Worm (Caenorhabditis elegans) whole organism, L4 larva: Measurements from ENCODE around the gene clec-264.

Source experiments
- F26F4.8 ChIP-seq: fragments of 200-800 bp; sonication (Bioruptor generic); conservative IDR thresholded peaks from 2 replicates; pipeline ENCODE4 v1.3.6; 2022; ENCODE audit warnings: missing genetic modification characterization, missing compliant biosample characterization
- F37D6.2 ChIP-seq: sonication (generic microtip); optimal IDR thresholded peaks from 2 replicates; lab custom pipeline; 2016; ENCODE audit warnings: mild to moderate bottlenecking, missing genetic modification characterization, missing compliant biosample characterization
- Y105C5A.15 ChIP-seq: fragments of 200-800 bp; sonication (Bioruptor generic); IDR thresholded peaks from 2 replicates; pipeline ENCODE4 v1.3.6; 2022; ENCODE audit warnings: missing genetic modification characterization, missing compliant biosample characterization
- Y75B8A.6 ChIP-seq: fragments of 200-800 bp; sonication (Bioruptor generic); IDR thresholded peaks from 2 replicates; pipeline ENCODE4 v1.3.6; 2022; ENCODE audit warnings: missing genetic modification reagents, missing genetic modification characterization, missing compliant biosample characterization
- ZK337.2 ChIP-seq: fragments of 200-800 bp; sonication (Bioruptor generic); IDR thresholded peaks from 2 replicates; pipeline ENCODE4 v1.3.6; 2022; ENCODE audit warnings: missing genetic modification reagents, missing genetic modification characterization, missing compliant biosample characterization
- aha-1 ChIP-seq: fragments of 150-350 bp; peaks from one replicate; lab custom pipeline; 2014; ENCODE audit warnings: missing biosample characterization, missing genetic modification characterization
- aly-2 ChIP-seq: sonication (generic microtip); optimal IDR thresholded peaks from 2 replicates; lab custom pipeline; 2018; ENCODE audit warnings: missing biosample characterization, missing genetic modification characterization
- ama-1 ChIP-seq: fragments of 150-350 bp; optimal IDR thresholded peaks from 2 replicates; lab custom pipeline; 2014; ENCODE audit warnings: inconsistent platforms, mixed read lengths
- arid-1 ChIP-seq: fragments of 200-800 bp; sonication (Bioruptor generic); conservative IDR thresholded peaks from 2 replicates; pipeline ENCODE4 v1.3.6; 2022; ENCODE audit warnings: missing genetic modification reagents, missing genetic modification characterization, missing compliant biosample characterization
- attf-4 ChIP-seq: sonication (generic microtip); optimal IDR thresholded peaks from 3 replicates; lab custom pipeline; 2017; ENCODE audit warnings: missing biosample characterization, missing genetic modification characterization
- ceh-20 ChIP-seq: fragments of 200-800 bp; sonication (Bioruptor generic); IDR thresholded peaks from 2 replicates; pipeline ENCODE4 v1.3.6; 2022; ENCODE audit warnings: missing genetic modification reagents, missing genetic modification characterization, missing compliant biosample characterization
- ces-1 ChIP-seq: fragments of 150-350 bp; sonication (generic microtip); optimal IDR thresholded peaks from 4 replicates; lab custom pipeline; 2014; ENCODE audit warnings: missing biosample characterization, missing genetic modification reagents, missing genetic modification characterization
- daf-19 ChIP-seq: fragments of 200-800 bp; sonication (Bioruptor generic); conservative IDR thresholded peaks from 2 replicates; pipeline ENCODE4 v1.3.6; 2022; ENCODE audit warnings: missing genetic modification characterization, missing compliant biosample characterization
- dmd-6 ChIP-seq: fragments of 200-800 bp; sonication (Bioruptor generic); IDR thresholded peaks from 2 replicates; pipeline ENCODE4 v1.3.6; 2022; ENCODE audit warnings: missing genetic modification reagents, missing genetic modification characterization, missing compliant biosample characterization
- dmd-9 ChIP-seq: fragments of 200-800 bp; sonication (Bioruptor generic); IDR thresholded peaks from 2 replicates; pipeline ENCODE4 v1.3.6; 2022; ENCODE audit warnings: missing genetic modification reagents, missing genetic modification characterization, missing compliant biosample characterization
- dve-1 ChIP-seq: sonication (generic microtip); optimal IDR thresholded peaks from 2 replicates; lab custom pipeline; 2017; ENCODE audit warnings: antibody characterized with exemption, mild to moderate bottlenecking, missing genetic modification characterization, missing compliant biosample characterization; ENCODE audit not compliant: insufficient read depth
- egl-27 ChIP-seq: sonication (generic microtip); optimal IDR thresholded peaks from 3 replicates; lab custom pipeline; 2017; ENCODE audit warnings: missing biosample characterization, missing genetic modification reagents, missing genetic modification characterization
- egl-43 ChIP-seq: fragments of 200-800 bp; sonication (Bioruptor generic); IDR thresholded peaks from 2 replicates; pipeline ENCODE4 v1.3.6; 2022; ENCODE audit warnings: missing genetic modification reagents, missing genetic modification characterization, missing compliant biosample characterization
- fkh-10 ChIP-seq: fragments of 150-350 bp; optimal IDR thresholded peaks from 2 replicates; lab custom pipeline; 2014; ENCODE audit warnings: missing biosample characterization, missing genetic modification reagents, missing genetic modification characterization
- gei-8 ChIP-seq: fragments of 200-800 bp; sonication (Bioruptor generic); optimal IDR thresholded peaks from 2 replicates; lab custom pipeline; 2018; ENCODE audit warnings: mild to moderate bottlenecking, missing genetic modification characterization, missing compliant biosample characterization
- hlh-11 ChIP-seq: fragments of 200-800 bp; sonication (Bioruptor generic); optimal IDR thresholded peaks from 2 replicates; lab custom pipeline; 2018; ENCODE audit warnings: mild to moderate bottlenecking, missing genetic modification characterization, missing compliant biosample characterization
- hlh-30 ChIP-seq: sonication (generic microtip); optimal IDR thresholded peaks from 2 replicates; lab custom pipeline; 2017; ENCODE audit warnings: antibody characterized with exemption, mild to moderate bottlenecking, missing genetic modification characterization, missing compliant biosample characterization; ENCODE audit not compliant: insufficient read depth
- lin-15B ChIP-seq: fragments of 150-350 bp; sonication (generic microtip); optimal IDR thresholded peaks from 3 replicates; lab custom pipeline; 2014; ENCODE audit warnings: missing biosample characterization, missing genetic modification characterization
- lin-39 ChIP-seq: fragments of 150-350 bp; optimal IDR thresholded peaks from 2 replicates; lab custom pipeline; 2014; ENCODE audit warnings: missing biosample characterization, missing genetic modification reagents, missing genetic modification characterization
- mep-1 ChIP-seq: fragments of 150-350 bp; sonication (generic microtip); optimal IDR thresholded peaks from 3 replicates; lab custom pipeline; 2014; ENCODE audit warnings: missing biosample characterization, missing genetic modification characterization
- mes-2 ChIP-seq: sonication (generic microtip); optimal IDR thresholded peaks from 2 replicates; lab custom pipeline; 2016; ENCODE audit warnings: missing genotype, mild to moderate bottlenecking, missing genetic modification characterization, missing compliant biosample characterization; ENCODE audit not compliant: poor library complexity, severe bottlenecking
- mxl-3 ChIP-seq: fragments of 200-800 bp; sonication (Bioruptor generic); optimal IDR thresholded peaks from 2 replicates; lab custom pipeline; 2018; ENCODE audit warnings: mild to moderate bottlenecking, missing genetic modification characterization, missing compliant biosample characterization
- nhr-102 ChIP-seq: sonication (generic microtip); optimal IDR thresholded peaks from 2 replicates; lab custom pipeline; 2016; ENCODE audit warnings: mild to moderate bottlenecking, missing genetic modification characterization, moderate library complexity, missing compliant biosample characterization
- nhr-111 ChIP-seq: fragments of 200-800 bp; sonication (Bioruptor generic); optimal IDR thresholded peaks from 2 replicates; lab custom pipeline; 2018; ENCODE audit warnings: mild to moderate bottlenecking, missing genetic modification characterization, missing compliant biosample characterization
- nhr-28 ChIP-seq: fragments of 150-350 bp; optimal IDR thresholded peaks from 2 replicates; lab custom pipeline; 2014; ENCODE audit warnings: missing biosample characterization, missing genetic modification characterization
- nhr-42 ChIP-seq: fragments of 200-800 bp; sonication (Bioruptor generic); IDR thresholded peaks from 2 replicates; pipeline ENCODE4 v1.3.6; 2022; ENCODE audit warnings: missing genetic modification characterization, missing compliant biosample characterization
- nhr-76 ChIP-seq: fragments of 150-350 bp; optimal IDR thresholded peaks from 2 replicates; lab custom pipeline; 2014; ENCODE audit warnings: missing biosample characterization, missing genetic modification characterization
- pha-4 ChIP-seq, 2 experiments: fragments of 150-350 bp in 1 of 2; fragments of 200-800 bp in 1 of 2; sonication (Bioruptor generic) in 1 of 2; IDR thresholded peaks in 1 of 2; optimal IDR thresholded peaks in 1 of 2; 2 replicates each; pipeline versions ENCODE4 v1.3.6 to Lab custom; 2014 to 2022; ENCODE audit warnings: missing genetic modification characterization in 2 of 2, missing genetic modification reagents in 2 of 2, missing biosample characterization in 1 of 2, missing compliant biosample characterization in 1 of 2
- pqm-1 ChIP-seq: sonication (generic microtip); optimal IDR thresholded peaks from 2 replicates; lab custom pipeline; 2017; ENCODE audit warnings: missing biosample characterization, missing genetic modification characterization
- rbr-2 ChIP-seq: sonication (generic microtip); optimal IDR thresholded peaks from 2 replicates; lab custom pipeline; 2016; ENCODE audit warnings: missing genotype, missing genetic modification characterization, missing compliant biosample characterization
- set-16 ChIP-seq: fragments of 200-800 bp; sonication (Bioruptor generic); IDR thresholded peaks from 2 replicates; pipeline ENCODE4 v1.3.6; 2022; ENCODE audit warnings: missing genetic modification reagents, missing genetic modification characterization, missing compliant biosample characterization
- spr-3 ChIP-seq: fragments of 200-800 bp; sonication (Bioruptor generic); optimal IDR thresholded peaks from 2 replicates; lab custom pipeline; 2018; ENCODE audit warnings: mild to moderate bottlenecking, missing genetic modification characterization, missing compliant biosample characterization
- unc-130 ChIP-seq: sonication (generic microtip); optimal IDR thresholded peaks from 2 replicates; lab custom pipeline; 2016; ENCODE audit warnings: missing genetic modification reagents, missing genetic modification characterization, missing compliant biosample characterization
- unc-39 ChIP-seq: sonication (generic microtip); optimal IDR thresholded peaks from 2 replicates; lab custom pipeline; 2017; ENCODE audit warnings: missing biosample characterization, missing genetic modification characterization
- unc-62 ChIP-seq, 3 experiments: fragments of 150-350 bp in 1 of 3; sonication (generic microtip); optimal IDR thresholded peaks in 2 of 3; peaks in 1 of 3; 1 replicate in 1 of 3; 2 replicates in 2 of 3; lab custom pipeline; 2014 to 2017; ENCODE audit warnings: missing biosample characterization in 3 of 3, missing genetic modification characterization in 3 of 3, missing genetic modification reagents in 3 of 3, missing genotype in 1 of 3
- ztf-11 ChIP-seq: fragments of 150-350 bp; optimal IDR thresholded peaks from 2 replicates; lab custom pipeline; 2014; ENCODE audit warnings: missing biosample characterization, missing genetic modification characterization

Gene clec-264

DNA sequence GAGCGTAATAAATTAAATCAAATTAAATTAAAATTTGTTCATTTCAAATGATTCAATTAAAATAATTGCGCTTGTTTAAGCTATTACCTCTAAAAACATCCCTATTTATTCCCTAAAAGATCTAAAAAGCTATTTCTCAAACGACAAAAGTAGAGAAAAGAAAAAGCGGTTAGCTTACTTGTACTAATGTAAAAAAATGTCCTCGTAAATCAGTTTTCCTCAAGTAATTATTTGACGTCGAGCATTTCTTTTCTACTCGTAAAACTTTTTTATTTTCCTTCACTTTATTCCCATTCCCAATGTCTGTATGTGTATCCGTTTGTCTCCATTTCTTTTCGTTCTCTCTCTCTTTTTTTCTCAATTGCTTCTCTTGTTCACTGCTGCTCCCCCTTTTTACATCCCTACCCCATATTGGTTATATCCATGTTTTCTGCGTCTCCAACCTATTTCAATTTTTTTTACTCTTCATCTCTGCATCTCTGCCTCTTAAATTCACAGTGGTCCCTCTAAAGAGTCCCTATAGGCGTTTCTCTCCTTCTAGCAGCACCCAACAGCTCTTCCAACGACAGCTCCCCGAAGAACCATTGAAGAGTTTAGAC, 28.7 kb upstream of the clec-264 start, which contains the start of gene unc-80 (continued):
- no peak for TF ChIP-seq Y75B8A.6 (GFP tag; lab: Robert Waterston, UW)
- no peak for TF ChIP-seq daf-19 (GFP tag; lab: Robert Waterston, UW)
- no peak for TF ChIP-seq ceh-20 (GFP tag; lab: Robert Waterston, UW)
- no peak for TF ChIP-seq aha-1 (tag; lab: Kevin White, UChicago)
- TF ChIP-seq hlh-30 = peak; percentile 8
- TF ChIP-seq F37D6.2 = peak; percentile 25
- no peak for TF ChIP-seq aly-2
- TF ChIP-seq mep-1 (tag; lab: Kevin White, UChicago) = peak; percentile 71
- no peak for TF ChIP-seq lin-39
- no peak for TF ChIP-seq dmd-6
- no peak for TF ChIP-seq ama-1 (lab: Kevin White, UChicago)
- TF ChIP-seq nhr-111 (GFP tag; lab: Kevin White, UChicago) = no peak
- no peak for TF ChIP-seq nhr-102 (tag; lab: Kevin White, UChicago)
- TF ChIP-seq F26F4.8 (GFP tag; lab: Robert Waterston, UW) = no peak
- TF ChIP-seq dve-1 (tag; lab: Kevin White, UChicago) = no peak
- TF ChIP-seq mes-2 = no peak
- no peak for TF ChIP-seq spr-3 (GFP tag; lab: Kevin White, UChicago)
- TF ChIP-seq mxl-3 (GFP tag; lab: Kevin White, UChicago) = no peak
- TF ChIP-seq egl-27 (tag; lab: Kevin White, UChicago) = no peak
- TF ChIP-seq ztf-11 (tag; lab: Kevin White, UChicago) = no peak
- TF ChIP-seq pha-4 (GFP tag; IDR thresholded peaks at IDR 0.05; lab: Robert Waterston, UW) = no peak
- no peak for TF ChIP-seq pha-4 (tag; optimal IDR thresholded peaks at IDR 0.05; lab: Kevin White, UChicago)
- no peak for TF ChIP-seq Y105C5A.15
- peak; percentile 62 for TF ChIP-seq rbr-2 (tag; lab: Kevin White, UChicago)
- no peak for TF ChIP-seq hlh-11 (tag; lab: Kevin White, UChicago)
- TF ChIP-seq pqm-1 (tag; lab: Kevin White, UChicago) = no peak
- no peak for TF ChIP-seq unc-130
- no peak for TF ChIP-seq attf-4
- no peak for TF ChIP-seq ZK337.2 (GFP tag; lab: Robert Waterston, UW)
- no peak for TF ChIP-seq nhr-42 (GFP tag; lab: Robert Waterston, UW)
- no peak for TF ChIP-seq dmd-9 (GFP tag; lab: Robert Waterston, UW)
- no peak for TF ChIP-seq unc-39 (tag; lab: Kevin White, UChicago)

DNA sequence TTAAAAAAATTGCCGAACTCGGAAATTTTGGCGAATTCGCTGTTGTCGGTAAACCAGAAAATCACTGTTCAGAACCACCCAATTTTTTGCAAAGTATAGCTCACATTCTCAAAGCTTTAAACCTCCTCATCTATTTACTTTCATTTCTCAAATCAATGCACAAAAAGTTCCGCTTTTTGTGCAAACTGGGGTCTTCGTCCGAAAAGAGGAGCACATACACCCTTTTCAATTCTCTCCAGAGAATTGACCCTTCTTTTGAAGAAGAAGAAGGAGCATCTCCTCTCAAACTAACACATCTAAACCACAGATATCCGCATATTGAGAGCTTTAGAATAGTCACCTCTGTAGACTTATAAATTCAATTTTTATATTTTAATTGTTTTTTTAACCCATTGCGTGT, 24.8 kb upstream of the clec-264 start:
- TF ChIP-seq aha-1 (tag; lab: Kevin White, UChicago) (peak; percentile 70), unc-62 (GFP tag; optimal IDR thresholded peaks at IDR 0.05 in 1 of 2; lab: Kevin White, UChicago) (peak in 1 of 2 experiments; percentile 62), unc-62 (tag; optimal IDR thresholded peaks at IDR 0.05; lab: Kevin White, UChicago) (no peak), daf-19 (GFP tag; lab: Robert Waterston, UW) (no peak)

DNA sequence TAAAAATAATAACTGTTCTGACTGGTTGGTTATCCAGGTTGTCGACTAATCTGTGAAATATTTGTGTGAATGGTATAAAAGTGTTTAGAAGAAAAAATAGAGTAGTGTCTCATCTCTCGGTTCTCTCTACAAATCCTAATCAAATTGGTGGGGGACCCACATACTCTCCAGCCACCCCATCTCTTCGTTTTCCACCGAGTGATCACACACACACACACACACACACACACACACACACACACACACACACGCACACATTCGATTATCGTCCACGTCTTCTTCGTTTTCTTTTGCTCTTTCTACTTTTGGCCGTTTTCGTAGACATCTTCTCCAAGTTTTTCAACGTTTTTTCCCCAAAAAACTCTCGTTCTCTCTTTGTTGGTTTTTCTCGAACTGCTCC, 22.6 kb upstream of the clec-264 start:
- TF ChIP-seq lin-15B (tag; lab: Kevin White, UChicago) = no peak
- no peak for TF ChIP-seq arid-1 (GFP tag; lab: Robert Waterston, UW)
- no peak for TF ChIP-seq egl-27 (tag; lab: Kevin White, UChicago)
- no peak for TF ChIP-seq egl-43 (GFP tag; lab: Robert Waterston, UW)
- TF ChIP-seq hlh-30 = no peak
- peak; percentile 85 for TF ChIP-seq ces-1 (GFP tag; lab: Kevin White, UChicago)
- TF ChIP-seq nhr-76 = no peak
- no peak for TF ChIP-seq F26F4.8 (GFP tag; lab: Robert Waterston, UW)
- TF ChIP-seq aly-2 = no peak
- TF ChIP-seq set-16 (GFP tag; lab: Robert Waterston, UW) = no peak
- no peak for TF ChIP-seq gei-8 (GFP tag; lab: Kevin White, UChicago)
- no peak for TF ChIP-seq nhr-28
- TF ChIP-seq fkh-10 (GFP tag; lab: Kevin White, UChicago) = peak; percentile 55
